Worm (Caenorhabditis elegans): ENCODE data around the gene cdc-25.4.

The cdc-25.4 gene

DNA sequence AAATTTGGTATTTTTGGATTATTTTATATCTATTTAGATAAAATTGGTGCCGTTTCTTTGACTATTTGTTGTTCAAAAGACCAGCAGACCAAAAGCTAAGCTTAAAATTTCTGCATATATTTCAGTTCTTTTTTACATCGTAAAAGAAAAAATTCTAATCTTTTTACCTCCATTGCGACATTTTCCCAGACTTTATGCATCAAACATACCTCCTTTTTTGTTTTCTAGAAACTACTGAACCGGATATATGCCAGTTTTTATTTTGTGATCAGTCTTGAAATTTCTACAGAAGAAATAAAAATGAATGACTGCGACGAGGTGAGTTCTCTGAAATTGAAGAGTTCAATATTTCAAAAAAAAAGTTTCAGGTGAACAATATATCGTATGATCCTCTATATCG, 5.3 kb upstream of the cdc-25.4 start, which contains the start of gene srb-6 (continued):
- TF ChIP-seq mes-2 (tag; optimal IDR thresholded peaks at IDR 0.05; ENCODE audit: poor library complexity, severe bottlenecking) (no peak), nhr-42 (GFP tag; IDR thresholded peaks at IDR 0.05) (no peak)

DNA sequence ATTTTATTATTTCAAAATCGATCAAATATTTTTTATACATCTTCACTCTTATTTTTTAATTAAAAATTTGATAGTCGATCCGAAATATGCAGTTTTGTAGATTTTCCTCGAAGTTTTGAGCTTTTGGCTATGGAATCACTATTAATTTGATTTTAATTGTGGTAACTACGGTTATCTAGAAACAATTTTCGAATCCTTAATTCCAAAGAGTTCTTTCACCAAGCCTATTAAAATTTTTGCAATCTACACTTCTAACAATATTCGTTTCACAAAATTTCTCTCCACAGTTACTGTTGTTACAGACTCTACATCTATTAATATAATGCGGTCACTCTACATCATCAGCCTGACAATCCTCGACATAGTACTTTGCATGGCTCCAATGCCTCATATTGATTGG, 2.9 kb upstream of the cdc-25.4 start, which contains the start of gene R05H5.7:
Gene R05H5.7, plus strand, starts transcription at position 301 of the 400 bp plus-strand sequence.
- TF ChIP-seq lin-15B (tag; optimal IDR thresholded peaks at IDR 0.05), result no peak
- TF ChIP-seq set-16 (GFP tag; IDR thresholded peaks at IDR 0.05), result no peak

DNA sequence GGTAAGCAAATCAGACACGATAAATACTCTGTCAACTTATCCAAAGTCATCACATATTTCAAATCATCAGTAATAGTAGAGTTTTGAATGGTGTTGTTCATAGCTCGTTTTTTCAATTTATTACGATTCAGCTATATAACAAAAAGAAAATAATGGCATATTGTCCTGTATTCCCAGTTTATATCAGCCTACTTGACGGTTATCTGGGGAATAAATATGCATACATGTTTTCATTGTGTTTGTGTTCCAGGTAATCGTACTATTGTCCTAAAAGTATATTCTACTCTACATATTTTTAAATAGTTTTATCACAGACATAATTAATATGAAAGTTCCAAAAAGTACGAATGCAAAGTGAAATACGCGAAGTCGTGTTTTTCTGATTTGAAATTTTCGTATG, 1.5 kb downstream of the cdc-25.4 start, which contains the start of gene srd-2:
Gene srd-2, minus strand, starts transcription at position 101 of the 400 bp plus-strand sequence.
- TF ChIP-seq arid-1 (GFP tag; conservative IDR thresholded peaks at IDR 0.05) (no peak), lin-39 (tag; optimal IDR thresholded peaks at IDR 0.05) (no peak), daf-12 (tag; optimal IDR thresholded peaks at IDR 0.05) (no peak), D1046.2 (GFP tag; IDR thresholded peaks at IDR 0.05) (no peak)

DNA sequence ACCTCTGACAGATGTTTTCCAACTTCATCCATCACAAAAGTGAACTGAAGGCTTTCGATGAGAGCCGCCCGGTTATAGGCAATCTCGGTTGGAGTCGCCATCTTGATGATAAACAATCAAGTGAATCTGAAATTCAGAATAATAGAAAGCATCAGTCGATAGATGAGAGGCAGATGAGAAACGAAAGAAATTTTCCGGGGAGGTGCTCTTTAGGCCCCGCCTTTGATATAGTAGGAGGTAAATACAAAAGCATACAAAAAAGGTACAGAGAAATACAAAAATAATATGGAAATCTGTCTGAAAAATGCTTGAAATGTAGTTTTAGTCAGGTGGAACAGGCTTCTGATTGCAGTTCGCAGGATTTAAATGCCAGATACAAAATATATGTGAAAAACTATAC, 6.6 kb downstream of the cdc-25.4 start, which contains the start of gene srd-1:
Gene srd-1, minus strand, starts transcription at position 101 of the 400 bp plus-strand sequence.
- no peak for TF ChIP-seq F44E2.7 (GFP tag; IDR thresholded peaks at IDR 0.05)
- TF ChIP-seq ctbp-1 (GFP tag; IDR thresholded peaks at IDR 0.05), result no peak

DNA sequence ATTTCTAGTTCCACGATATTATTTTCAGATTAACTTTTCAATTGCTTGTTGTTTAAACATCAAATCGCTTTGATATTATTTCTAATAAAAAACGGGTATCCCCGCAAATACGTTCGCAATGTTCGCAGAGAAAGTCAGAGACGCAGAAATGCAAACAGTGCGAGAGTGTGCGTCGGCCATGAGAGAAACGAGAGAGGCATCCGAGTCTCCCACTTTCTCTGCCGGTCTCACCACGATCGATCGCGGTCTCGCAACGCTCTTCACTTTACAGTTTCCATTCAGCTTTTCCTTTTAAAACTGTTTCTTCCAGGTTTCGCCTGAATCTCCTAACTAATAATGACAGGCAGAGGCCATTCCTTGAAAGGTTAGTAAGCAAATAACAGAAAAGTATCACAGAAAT, 14.9 kb downstream of the cdc-25.4 start, which contains the start of gene F33H1.4:
Gene F33H1.4, plus strand, starts transcription at position 311 of the 400 bp plus-strand sequence.
- TF ChIP-seq D1046.2 (GFP tag; IDR thresholded peaks at IDR 0.05) (no peak), nhr-237 (tag; optimal IDR thresholded peaks at IDR 0.05) (no peak), madf-9 (GFP tag; conservative IDR thresholded peaks at IDR 0.05) (no peak), aha-1 (tag) (no peak), ZK337.2 (GFP tag; IDR thresholded peaks at IDR 0.05) (no peak), dmd-9 (GFP tag; IDR thresholded peaks at IDR 0.05) (no peak), attf-4 (tag; optimal IDR thresholded peaks at IDR 0.05) (no peak), lin-39 (tag; optimal IDR thresholded peaks at IDR 0.05) (no peak), F49E8.2 (tag; optimal IDR thresholded peaks at IDR 0.05; ENCODE audit: borderline replicate concordance) (peak; percentile 8), ceh-32 (tag; optimal IDR thresholded peaks at IDR 0.05; ENCODE audit: poor library complexity) (no peak), ceh-82 (tag; optimal IDR thresholded peaks at IDR 0.05) (no peak), F26F4.8 (GFP tag; conservative IDR thresholded peaks at IDR 0.05) (no peak), duxl-1 (tag; optimal IDR thresholded peaks at IDR 0.05; ENCODE audit: poor library complexity) (peak; percentile 44), mdl-1 (tag; optimal IDR thresholded peaks at IDR 0.05) (no peak), ces-1 (GFP tag; optimal IDR thresholded peaks at IDR 0.05) (no peak), ztf-7 (tag; optimal IDR thresholded peaks at IDR 0.05) (no peak), nhr-76 (tag; optimal IDR thresholded peaks at IDR 0.05) (no peak), daf-12 (tag; optimal IDR thresholded peaks at IDR 0.05) (no peak), nhr-111 (GFP tag; optimal IDR thresholded peaks at IDR 0.05) (no peak), F44E2.7 (GFP tag; IDR thresholded peaks at IDR 0.05) (no peak), dve-1 (tag; optimal IDR thresholded peaks at IDR 0.05; ENCODE audit: insufficient read depth) (no peak), lim-7 (GFP tag; IDR thresholded peaks at IDR 0.05) (no peak), zag-1 (tag; optimal IDR thresholded peaks at IDR 0.05) (no peak), mes-2 (tag; optimal IDR thresholded peaks at IDR 0.05; ENCODE audit: poor library complexity, severe bottlenecking) (peak; percentile 80), ama-1 (optimal IDR thresholded peaks at IDR 0.05) (peak; percentile 57), Y105C5A.15 (GFP tag; IDR thresholded peaks at IDR 0.05) (no peak), vab-7 (GFP tag; IDR thresholded peaks at IDR 0.05) (no peak), nhr-6 (tag; optimal IDR thresholded peaks at IDR 0.05) (no peak), nhr-42 (GFP tag; IDR thresholded peaks at IDR 0.05) (0 out of 2 replicates have a peak, but pooled peaks have one; percentile 15), zip-2 (tag; optimal IDR thresholded peaks at IDR 0.05) (no peak), lin-13 (GFP tag; optimal IDR thresholded peaks at IDR 0.05) (peak; percentile 99), hlh-11 (tag; optimal IDR thresholded peaks at IDR 0.05) (peak; percentile 51), tra-1 (GFP tag; IDR thresholded peaks at IDR 0.05) (no peak), Y48G9A.11 (GFP tag; IDR thresholded peaks at IDR 0.05) (0 out of 2 replicates have a peak, but pooled peaks have one; percentile 6), mep-1 (tag; optimal IDR thresholded peaks at IDR 0.05) (no peak), nhr-77 (tag; optimal IDR thresholded peaks at IDR 0.05) (no peak), fkh-10 (GFP tag; optimal IDR thresholded peaks at IDR 0.05) (peak; percentile 3), nhr-11 (tag; optimal IDR thresholded peaks at IDR 0.05) (peak; percentile 80), snpc-4 (tag; optimal IDR thresholded peaks at IDR 0.05) (no peak)

All from whole organism, L4 larva.